Worm (Caenorhabditis elegans): ENCODE data around the gene str-138.

DNA sequence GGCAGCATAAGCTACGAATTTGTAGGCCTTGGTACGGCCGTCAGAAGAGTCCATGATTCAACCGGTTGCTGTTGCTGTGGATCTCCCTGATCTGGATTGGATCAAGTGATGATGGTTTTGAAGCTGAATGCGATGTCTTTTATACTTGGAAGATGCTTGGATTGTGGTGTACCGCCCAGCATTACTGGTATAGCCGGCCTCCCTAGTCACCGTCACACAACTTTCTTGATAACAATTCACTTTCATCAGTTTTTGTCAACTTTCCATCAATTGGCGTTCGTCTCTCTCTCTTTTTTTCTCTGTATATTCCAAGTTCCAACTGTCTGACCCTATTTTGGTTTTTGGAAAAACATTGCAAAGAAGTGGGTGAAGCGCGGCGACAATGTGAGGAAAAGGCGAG, 7.6 kb upstream of the str-138 start, which contains the start of gene col-43:
- no peak for TF ChIP-seq dao-5 (tag; optimal IDR thresholded peaks at IDR 0.05)
- TF ChIP-seq W03F9.2 (tag; optimal IDR thresholded peaks at IDR 0.05): no peak
- TF ChIP-seq him-1 (tag; optimal IDR thresholded peaks at IDR 0.05): no peak
